Worm (Caenorhabditis elegans) whole organism, late embryonic: ENCODE results near the gene R07H5.16.

ENCODE experiments used
- K09A11.1 ChIP-seq: sonication (generic microtip); optimal IDR thresholded peaks from 2 replicates; lab custom pipeline; 2017; ENCODE audit warnings: antibody characterized with exemption, mild to moderate bottlenecking, missing genetic modification characterization, missing compliant biosample characterization; ENCODE audit not compliant: insufficient read depth
- ama-1 ChIP-seq: fragments of 150-350 bp; optimal IDR thresholded peaks from 2 replicates; lab custom pipeline; 2014
- ceh-19 ChIP-seq: fragments of 200-800 bp; sonication (Bioruptor generic); optimal IDR thresholded peaks from 2 replicates; lab custom pipeline; 2018; ENCODE audit warnings: mild to moderate bottlenecking, missing genetic modification characterization, missing compliant biosample characterization
- eyg-1 ChIP-seq: sonication (generic microtip); optimal IDR thresholded peaks from 2 replicates; lab custom pipeline; 2016; ENCODE audit warnings: missing genotype, missing genetic modification characterization, missing compliant biosample characterization
- fkh-10 ChIP-seq: fragments of 150-350 bp; optimal IDR thresholded peaks from 2 replicates; lab custom pipeline; 2014; ENCODE audit warnings: missing biosample characterization, missing genetic modification reagents, missing genetic modification characterization
- fkh-6 ChIP-seq: sonication (generic microtip); optimal IDR thresholded peaks from 2 replicates; lab custom pipeline; 2016; ENCODE audit warnings: missing genetic modification characterization, missing compliant biosample characterization
- hlh-13 ChIP-seq: fragments of 200-800 bp; sonication (Bioruptor generic); optimal IDR thresholded peaks from 2 replicates; lab custom pipeline; 2018; ENCODE audit warnings: mild to moderate bottlenecking, missing genetic modification characterization, missing compliant biosample characterization
- nfya-1 ChIP-seq: sonication (generic microtip); optimal IDR thresholded peaks from 2 replicates; lab custom pipeline; 2017; ENCODE audit warnings: missing genetic modification characterization, mild to moderate bottlenecking, missing compliant biosample characterization, antibody characterized with exemption, moderate library complexity
- rnt-1 ChIP-seq: sonication (generic microtip); optimal IDR thresholded peaks from 2 replicates; lab custom pipeline; 2016; ENCODE audit warnings: missing genetic modification characterization, missing compliant biosample characterization
- sox-2 ChIP-seq: fragments of 200-800 bp; sonication (Bioruptor generic); IDR thresholded peaks from 2 replicates; pipeline ENCODE4 v1.3.6; 2022; ENCODE audit warnings: missing genetic modification reagents, missing genetic modification characterization, missing compliant biosample characterization
- sox-4 ChIP-seq: sonication (generic microtip); optimal IDR thresholded peaks from 2 replicates; lab custom pipeline; 2017; ENCODE audit warnings: mild to moderate bottlenecking, missing genetic modification characterization, inconsistent platforms, missing compliant biosample characterization
- tbx-2 ChIP-seq: sonication (generic microtip); optimal IDR thresholded peaks from 2 replicates; lab custom pipeline; 2016; ENCODE audit warnings: missing genetic modification characterization, missing compliant biosample characterization
- ttx-3 ChIP-seq: sonication (generic microtip); optimal IDR thresholded peaks from 2 replicates; lab custom pipeline; 2016; ENCODE audit warnings: missing genetic modification reagents, missing genetic modification characterization, missing compliant biosample characterization
- unc-55 ChIP-seq: sonication (generic microtip); optimal IDR thresholded peaks from 2 replicates; lab custom pipeline; 2017; ENCODE audit warnings: missing biosample characterization, missing genetic modification reagents, missing genetic modification characterization

DNA sequence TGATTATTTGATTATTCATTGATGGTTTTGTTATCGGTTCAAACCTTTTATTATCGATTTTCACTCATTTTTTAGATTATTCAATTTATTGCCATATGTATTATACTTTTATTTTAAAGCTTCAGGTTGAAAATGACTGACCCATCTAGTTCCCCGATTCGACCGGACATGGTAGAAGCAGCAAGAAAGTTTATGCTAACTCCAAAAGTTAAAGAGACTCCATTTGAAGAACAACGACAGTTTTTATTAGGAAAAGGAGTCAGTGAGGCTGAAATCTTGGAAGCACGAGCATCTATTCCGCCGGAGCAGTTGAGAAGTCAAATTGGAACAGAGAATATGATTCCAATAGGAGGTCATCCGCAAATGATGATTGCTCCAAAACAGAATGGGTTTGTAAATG is 16.1 kb upstream of the R07H5.16 start, which contains the start of gene prx-14:
- TF ChIP-seq ttx-3 (tag; lab: Kevin White, UChicago) = no peak
- no peak for TF ChIP-seq sox-4 (tag; lab: Kevin White, UChicago)
- no peak for TF ChIP-seq nfya-1 (tag; lab: Kevin White, UChicago)
- TF ChIP-seq ama-1 = no peak
- no peak for TF ChIP-seq fkh-10
- no peak for TF ChIP-seq eyg-1 (tag; lab: Kevin White, UChicago)
- TF ChIP-seq ceh-19 = no peak
- TF ChIP-seq tbx-2 = no peak
- no peak for TF ChIP-seq fkh-6
- no peak for TF ChIP-seq K09A11.1 (tag; lab: Kevin White, UChicago)
- TF ChIP-seq rnt-1 (tag; lab: Kevin White, UChicago) = no peak
- no peak for TF ChIP-seq sox-2 (GFP tag; lab: Robert Waterston, UW)
- no peak for TF ChIP-seq unc-55 (GFP tag; lab: Kevin White, UChicago)
- TF ChIP-seq hlh-13 (GFP tag; lab: Kevin White, UChicago) = no peak
